Worm (Caenorhabditis elegans) whole organism, L2 larva: ENCODE results near the gene toh-1.
"Not testable (repeated sequence)": the region's sequence is repeated elsewhere in the genome, so short reads cannot be mapped to it uniquely, and the experiment has no call there.

Source experiments
- lsy-2 ChIP-seq, 2 experiments: fragments of 150-350 bp in 1 of 2; sonication (generic microtip) in 1 of 2; optimal IDR thresholded peaks; 2 replicates each; lab custom pipeline; 2014 to 2017; ENCODE audit warnings: missing biosample characterization in 2 of 2, missing genetic modification characterization in 2 of 2
- nhr-11 ChIP-seq: fragments of 150-350 bp; optimal IDR thresholded peaks from 2 replicates; lab custom pipeline; 2014; ENCODE audit warnings: missing biosample characterization, missing genetic modification characterization
- snpc-4 ChIP-seq: fragments of 150-350 bp; optimal IDR thresholded peaks from 2 replicates; lab custom pipeline; 2014; ENCODE audit warnings: missing biosample characterization, missing genetic modification characterization

- TF ChIP-seq nhr-11; lsy-2 (tag; optimal IDR thresholded peaks at IDR 0.05; lab: Kevin White, UChicago); snpc-4 (tag; lab: Kevin White, UChicago): not testable (repeated sequence)
These were observed 34.7 kb upstream of the toh-1 start, which contains the start of gene C36A4.4 for ce11 chrIII:3843514-3843913.
